Fruit fly (Drosophila melanogaster) S2 (cell line): ENCODE measurements around the gene Sas-4.

Source experiments
- CG8478 ChIP-seq: fragments of >200 bp; optimal IDR thresholded peaks from 2 replicates; lab custom pipeline; 2018
- CTCF ChIP-seq, 2 experiments: fragments of >200 bp; optimal IDR thresholded peaks; 2 replicates each; lab custom pipeline; 2018

Gene Sas-4

DNA sequence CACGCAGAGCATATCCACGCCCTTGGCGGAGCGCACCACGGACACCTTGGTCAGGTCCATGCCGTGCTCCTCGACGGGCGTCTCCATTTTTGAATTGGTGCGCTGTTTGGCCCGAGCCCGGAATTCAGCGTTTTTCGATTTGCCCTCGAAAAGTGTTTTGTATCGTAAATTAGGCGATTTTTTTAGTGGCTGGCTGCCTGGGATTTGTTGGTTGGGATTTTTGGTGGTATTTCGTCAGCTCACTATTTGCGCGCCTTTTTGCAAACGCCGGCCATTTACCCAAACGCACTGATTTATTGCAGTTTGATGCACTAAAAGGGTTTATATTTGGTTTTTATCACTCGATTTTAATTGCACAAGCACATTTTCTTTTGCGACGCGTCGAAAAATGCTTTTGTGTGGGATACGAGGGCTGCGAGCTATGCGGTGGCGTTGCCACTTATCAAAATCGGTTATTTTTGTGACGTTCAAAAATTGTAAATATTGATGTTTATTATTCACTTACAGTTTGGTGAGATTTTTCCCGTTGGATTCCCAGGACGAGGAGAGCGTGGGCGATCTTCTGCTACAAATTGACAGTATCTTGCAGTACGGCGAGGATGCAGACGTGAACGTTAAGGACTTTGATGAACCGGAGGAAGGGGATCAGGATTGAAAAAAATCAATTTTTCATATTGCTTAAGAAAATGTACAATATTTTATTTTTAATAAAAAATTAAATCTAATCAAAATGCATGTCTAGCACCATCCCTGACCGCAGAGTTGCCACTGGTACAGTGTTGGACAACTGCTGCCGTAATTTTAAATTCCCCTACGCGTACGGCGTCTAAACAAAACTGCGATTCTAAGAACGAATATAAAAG lies at the start of gene Sas-4, which contains the start of gene gfzf:
Gene Sas-4, plus strand, starts transcription at position 824 of the 863 bp plus-strand sequence.
Gene gfzf, minus strand, starts transcription at position 425 of the 863 bp plus-strand sequence.
- TF ChIP-seq CG8478 (lab: Kevin White, UChicago) (no peak), CTCF (optimal IDR thresholded peaks at IDR 0.05; lab: Kevin White, UChicago) (no peak)

DNA sequence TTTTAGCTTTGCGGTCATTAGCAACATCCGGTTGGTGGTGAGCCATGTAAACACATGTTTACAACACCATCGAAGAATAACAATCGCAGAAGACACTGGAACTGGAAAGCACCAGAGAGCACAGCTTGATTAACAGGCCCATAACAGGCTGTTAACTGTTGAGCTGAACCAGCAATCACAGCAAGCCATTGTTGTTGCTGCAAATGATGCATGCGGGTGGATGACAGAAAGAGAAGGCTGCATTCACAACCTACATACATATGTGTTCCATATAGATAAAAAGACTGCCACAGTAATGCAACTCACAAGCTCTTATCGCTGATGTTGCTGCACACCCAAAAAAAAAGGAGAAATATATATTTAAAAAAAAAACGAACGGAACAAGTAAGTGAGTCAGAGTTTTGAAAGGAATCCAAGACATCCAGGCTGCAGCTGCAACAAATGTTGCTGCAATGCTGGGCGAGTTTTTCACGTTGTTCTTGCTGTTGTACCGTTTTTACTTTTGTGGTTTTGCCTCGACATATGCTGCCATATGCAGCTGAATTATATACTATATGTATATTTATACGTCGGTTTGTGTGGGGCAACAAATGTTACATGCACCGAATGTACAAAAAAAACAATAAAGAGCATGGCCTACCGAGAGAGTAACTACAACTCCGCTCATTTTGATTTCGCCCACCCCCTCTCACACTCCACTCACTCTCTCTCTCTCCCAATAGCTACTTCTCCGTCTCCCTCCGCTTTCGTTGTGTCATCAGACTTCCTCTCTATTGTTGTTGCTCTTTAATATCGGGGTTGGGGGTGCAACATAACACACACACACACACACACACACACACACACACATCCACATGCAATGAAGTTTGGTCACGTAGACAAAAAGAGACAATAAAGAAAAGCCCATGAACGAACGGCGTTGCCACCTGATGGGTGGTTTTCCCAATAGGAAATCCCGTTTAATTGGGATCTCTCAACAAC lies 48.0 kb upstream of the Sas-4 start:
- TF ChIP-seq CTCF (optimal IDR thresholded peaks at IDR 0.05; lab: Kevin White, UChicago) (no peak), CG8478 (lab: Kevin White, UChicago) (no peak)

DNA sequence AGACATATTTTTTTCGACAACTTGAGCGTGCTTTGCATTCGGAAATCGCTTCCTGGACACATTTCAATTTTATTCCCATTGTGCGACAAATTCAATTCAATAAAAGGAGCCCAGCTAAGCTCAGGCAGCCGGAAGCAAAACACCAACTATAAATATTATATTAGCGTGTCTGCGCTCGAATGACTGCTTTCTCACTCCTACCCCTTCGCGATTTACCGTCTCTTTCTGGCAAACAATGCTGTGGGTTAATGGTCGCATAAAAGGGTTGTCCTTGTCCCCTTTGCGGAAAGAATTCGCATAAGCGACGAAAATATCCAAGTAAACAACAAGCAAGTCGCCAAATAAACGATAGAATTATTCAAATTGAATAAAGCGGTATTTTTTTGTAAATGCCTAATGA lies 46.9 kb upstream of the Sas-4 start:
- TF ChIP-seq CG8478 (lab: Kevin White, UChicago) (no peak), CTCF (optimal IDR thresholded peaks at IDR 0.05; lab: Kevin White, UChicago) (no peak)

DNA sequence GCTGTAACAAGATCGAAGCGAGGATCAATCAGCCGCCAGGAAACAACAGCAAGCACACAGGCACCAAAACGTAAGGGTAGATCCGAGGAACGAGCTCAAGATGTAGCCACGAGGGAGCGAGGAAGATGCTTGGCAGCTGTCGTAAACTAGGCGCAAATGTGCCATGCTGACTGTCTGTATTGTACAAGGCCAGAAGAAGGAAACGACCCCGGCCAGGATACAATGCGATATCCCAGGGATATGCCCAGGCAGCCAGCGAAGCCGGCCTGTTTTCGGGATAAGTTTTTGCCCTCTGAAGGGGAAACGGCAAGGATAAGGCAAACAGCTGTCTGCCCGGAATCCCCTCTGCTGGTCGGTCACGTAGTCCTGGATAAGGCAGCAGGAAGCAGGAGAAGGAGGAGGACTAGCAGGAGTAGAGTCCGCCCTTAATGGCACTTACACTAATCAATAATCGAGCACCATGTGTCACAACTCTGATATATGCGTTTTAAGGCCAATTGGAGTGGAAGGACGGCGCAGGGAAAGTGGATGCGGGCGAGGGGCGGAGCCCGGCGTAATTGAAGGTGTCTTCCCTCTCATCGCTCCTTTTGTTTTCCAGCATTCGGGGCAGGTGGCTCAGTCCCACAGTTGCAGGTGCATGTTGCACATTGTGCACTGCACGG lies 45.5 kb upstream of the Sas-4 start:
- TF ChIP-seq CTCF (optimal IDR thresholded peaks at IDR 0.05; lab: Kevin White, UChicago), result no peak
- TF ChIP-seq CG8478 (lab: Kevin White, UChicago), result no peak

DNA sequence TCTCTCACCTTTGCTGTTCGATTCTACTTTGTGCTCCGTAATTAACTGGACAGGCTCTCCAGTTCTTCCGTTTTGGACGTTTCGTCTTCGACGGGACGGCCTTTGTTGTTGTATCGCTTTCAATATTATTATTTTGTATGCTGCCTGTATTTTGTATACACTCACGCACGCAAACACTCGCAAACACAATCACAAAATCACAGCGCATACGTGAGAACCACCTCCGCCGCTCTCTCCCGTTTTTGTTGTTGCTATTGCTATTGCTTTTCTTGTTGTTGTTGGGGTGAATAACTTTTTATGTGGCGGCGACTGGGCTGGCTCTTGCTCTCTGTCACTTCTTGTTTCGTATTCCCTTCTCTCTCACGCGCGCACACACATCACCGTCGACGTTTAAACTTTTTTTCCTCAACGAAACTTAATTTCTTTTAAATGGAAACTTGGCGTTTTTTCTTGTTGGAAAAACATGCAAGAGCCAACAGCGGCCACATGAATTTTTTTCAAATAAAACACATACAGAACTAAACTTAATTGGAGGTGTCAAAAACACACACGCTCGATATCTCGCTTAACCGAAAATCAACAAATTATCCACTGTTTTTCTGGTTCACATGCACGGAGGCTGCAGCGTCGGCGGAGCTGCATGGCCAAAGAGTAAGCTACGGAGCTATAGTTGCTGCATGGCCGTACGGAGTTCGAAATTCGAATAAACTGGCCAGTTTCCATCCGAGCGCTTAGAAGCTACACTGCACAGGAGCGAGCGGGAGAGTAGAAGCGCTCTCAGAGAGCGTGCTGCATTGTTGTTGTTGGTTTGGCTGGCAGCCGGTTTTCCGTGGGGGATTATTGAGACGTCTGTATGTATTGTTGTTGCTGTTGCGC lies 43.2 kb upstream of the Sas-4 start:
- TF ChIP-seq CTCF (optimal IDR thresholded peaks at IDR 0.05; lab: Kevin White, UChicago), result no peak
- no peak for TF ChIP-seq CG8478 (lab: Kevin White, UChicago)

DNA sequence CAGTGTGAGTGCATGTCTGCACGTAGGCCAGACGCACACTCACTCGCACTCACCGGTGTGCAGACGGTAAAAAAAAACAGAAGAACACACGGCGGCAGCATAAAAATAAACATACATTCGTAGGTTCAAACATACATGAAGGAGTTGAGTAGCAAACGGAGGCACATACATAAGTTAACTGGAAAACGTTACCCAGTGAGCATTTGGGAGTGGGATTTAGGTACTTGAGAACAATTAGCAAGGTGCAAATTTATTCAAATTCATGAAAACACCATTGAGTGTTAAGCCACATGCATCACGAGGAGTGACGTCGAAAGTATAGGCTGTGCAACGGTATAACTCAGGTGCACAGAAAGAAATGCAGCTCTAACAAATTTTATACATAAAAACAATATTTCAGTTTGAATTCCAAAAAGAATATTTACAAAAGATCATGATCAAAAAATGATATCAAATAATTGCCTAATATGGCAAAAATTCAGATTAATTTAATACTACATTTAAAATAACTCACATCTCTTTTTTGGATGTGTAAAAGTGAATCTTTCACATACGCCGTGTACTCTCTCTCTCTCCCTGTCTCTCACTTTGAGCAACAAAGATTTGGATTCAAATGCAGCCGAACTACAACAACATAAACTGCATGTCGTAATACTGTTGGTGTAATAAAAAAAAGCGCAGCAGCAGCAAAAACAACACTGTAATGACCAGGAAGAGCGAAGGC lies 42.4 kb upstream of the Sas-4 start:
- TF ChIP-seq CG8478 (lab: Kevin White, UChicago) (no peak), CTCF (optimal IDR thresholded peaks at IDR 0.05; lab: Kevin White, UChicago) (no peak)

DNA sequence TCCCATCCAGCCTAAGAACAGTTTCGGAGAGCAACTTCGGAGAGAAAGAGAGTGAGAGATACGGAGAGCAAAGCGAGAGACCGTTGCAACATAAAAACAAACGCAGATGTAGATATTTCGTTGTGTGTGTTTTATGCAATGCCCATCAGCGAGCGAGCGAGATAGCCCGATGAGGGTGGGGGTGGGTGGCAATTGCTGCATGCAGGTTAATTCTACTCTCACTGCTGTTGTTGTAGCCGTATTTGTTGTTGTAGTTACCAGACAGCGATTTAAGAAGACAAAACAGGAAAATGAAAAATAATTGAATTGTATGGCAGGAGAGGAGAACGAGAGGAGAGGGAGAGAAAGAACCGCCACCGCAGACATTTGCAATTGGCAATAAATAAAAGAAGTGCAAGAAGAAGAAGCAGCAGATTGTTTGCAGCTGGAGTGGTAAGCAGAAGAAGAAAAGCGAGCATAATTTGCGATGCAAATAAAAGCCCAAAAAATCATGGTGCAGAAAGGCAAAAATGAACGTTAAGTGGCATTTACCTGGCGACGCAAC lies 41.3 kb upstream of the Sas-4 start:
- TF ChIP-seq CG8478 (lab: Kevin White, UChicago), result no peak
- TF ChIP-seq CTCF (optimal IDR thresholded peaks at IDR 0.05; lab: Kevin White, UChicago), result no peak

DNA sequence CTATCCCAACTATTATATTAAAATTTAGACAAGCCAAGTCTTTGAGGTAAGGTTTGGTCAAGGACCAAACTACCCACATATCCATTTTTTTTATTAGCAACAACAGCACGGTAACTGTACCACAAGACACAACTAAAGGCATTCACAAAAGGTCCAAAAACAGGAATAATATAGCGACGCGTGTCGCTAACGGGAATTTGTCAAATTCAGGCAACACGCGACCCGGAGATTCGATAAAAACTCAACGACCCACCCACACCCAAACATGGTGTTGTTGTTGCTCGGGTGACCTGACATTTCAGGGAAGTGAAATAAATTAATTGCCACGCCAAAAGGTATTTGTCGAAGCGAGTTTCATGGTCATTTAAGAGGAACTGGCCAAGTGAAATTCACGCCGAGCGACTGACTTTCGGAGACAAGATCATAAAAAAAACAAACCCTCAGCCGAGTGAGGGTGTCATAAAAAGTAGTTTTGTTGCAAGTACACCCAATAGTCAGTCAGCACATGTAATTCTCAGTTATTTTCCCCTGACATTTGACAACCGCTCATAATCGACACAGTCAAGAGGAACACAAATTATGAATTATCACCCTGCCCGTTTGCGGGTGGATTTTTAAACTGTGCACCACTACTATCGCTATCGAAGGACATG lies 39.8 kb upstream of the Sas-4 start:
- TF ChIP-seq CG8478 (lab: Kevin White, UChicago) (no peak), CTCF (optimal IDR thresholded peaks at IDR 0.05; lab: Kevin White, UChicago) (no peak)

DNA sequence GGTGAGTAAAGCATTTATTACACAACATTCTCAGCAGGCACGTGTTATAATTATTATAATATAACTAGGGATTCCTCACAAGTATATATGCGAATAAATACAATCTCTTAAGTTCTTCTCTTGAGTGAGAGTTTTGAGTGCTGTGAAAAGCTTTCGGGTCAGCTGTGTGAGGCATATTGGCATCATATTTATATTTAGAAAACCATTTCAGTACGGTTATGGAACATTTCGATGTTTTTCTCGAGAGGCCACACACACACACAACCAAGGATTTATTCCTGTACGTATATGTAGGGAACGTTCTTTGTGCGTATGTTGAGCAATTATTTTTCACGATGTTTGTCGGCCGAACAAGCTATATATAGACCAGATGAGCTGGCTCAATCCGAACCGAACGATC lies 38.2 kb upstream of the Sas-4 start:
- TF ChIP-seq CG8478 (lab: Kevin White, UChicago), result no peak
- TF ChIP-seq CTCF (optimal IDR thresholded peaks at IDR 0.05; lab: Kevin White, UChicago), result no peak

DNA sequence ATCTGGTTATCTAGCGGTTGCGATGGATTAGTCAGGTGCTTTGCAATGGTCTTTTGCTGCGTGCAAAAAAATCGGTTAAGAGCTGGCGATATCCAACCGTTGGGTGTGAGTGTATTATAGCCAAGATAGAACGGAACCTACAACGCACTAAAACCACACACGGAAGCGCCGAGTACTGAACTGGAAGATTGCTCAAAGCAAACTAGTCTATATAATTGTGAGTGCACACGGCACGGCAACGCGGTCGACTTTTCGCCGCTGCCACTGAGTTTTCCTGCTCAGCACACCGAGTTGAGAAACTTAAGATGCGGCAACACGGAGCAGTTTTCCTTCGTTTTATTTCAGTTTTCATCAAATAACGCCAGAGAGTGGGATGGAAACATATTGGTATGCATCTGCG lies 34.7 kb upstream of the Sas-4 start:
- TF ChIP-seq CG8478 (lab: Kevin White, UChicago) (no peak), CTCF (optimal IDR thresholded peaks at IDR 0.05; lab: Kevin White, UChicago) (no peak)

DNA sequence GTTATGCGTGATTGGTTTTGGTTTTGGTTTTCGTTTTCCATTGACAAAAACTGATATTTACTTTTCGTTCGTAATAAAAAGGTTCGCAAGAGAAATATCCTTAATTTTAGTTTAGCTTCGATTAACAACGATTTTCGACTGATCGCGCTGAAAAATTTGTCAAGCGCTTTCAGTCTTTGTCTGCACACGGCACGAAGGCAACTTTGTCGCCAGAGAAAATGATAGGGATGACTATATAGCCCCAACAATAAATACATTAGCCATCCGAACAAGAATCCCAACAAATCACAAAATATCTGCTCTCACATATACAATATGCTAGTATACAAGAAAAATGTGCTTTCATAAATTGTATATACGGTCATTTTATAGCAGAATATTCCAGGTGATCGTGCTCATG lies 33.6 kb upstream of the Sas-4 start, which contains the start of gene Mlp84B:
Gene Mlp84B, minus strand, starts transcription at position 143 of the 400 bp plus-strand sequence.
- TF ChIP-seq CTCF (optimal IDR thresholded peaks at IDR 0.05; lab: Kevin White, UChicago) (no peak), CG8478 (lab: Kevin White, UChicago) (no peak)
